Worm (Caenorhabditis elegans) whole organism, late embryonic: Measurements from ENCODE around the gene ZK218.11.

ENCODE experiments used
- F13H6.1 ChIP-seq: sonication (generic microtip); optimal IDR thresholded peaks from 2 replicates; lab custom pipeline; 2016; ENCODE audit warnings: missing genetic modification characterization, missing compliant biosample characterization
- K02D7.2 ChIP-seq: sonication (generic microtip); optimal IDR thresholded peaks from 2 replicates; lab custom pipeline; 2017; ENCODE audit warnings: mild to moderate bottlenecking, missing genetic modification characterization, missing compliant biosample characterization
- K09A11.1 ChIP-seq: sonication (generic microtip); optimal IDR thresholded peaks from 2 replicates; lab custom pipeline; 2017; ENCODE audit warnings: antibody characterized with exemption, mild to moderate bottlenecking, missing genetic modification characterization, missing compliant biosample characterization; ENCODE audit not compliant: insufficient read depth
- T23F11.4 ChIP-seq: fragments of 200-800 bp; sonication (Bioruptor generic); optimal IDR thresholded peaks from 2 replicates; lab custom pipeline; 2018; ENCODE audit warnings: mild to moderate bottlenecking, missing genetic modification characterization, missing compliant biosample characterization
- ahr-1 ChIP-seq: sonication (generic microtip); optimal IDR thresholded peaks from 2 replicates; lab custom pipeline; 2016; ENCODE audit warnings: missing genetic modification characterization, missing compliant biosample characterization
- ceh-14 ChIP-seq: sonication (generic microtip); optimal IDR thresholded peaks from 2 replicates; lab custom pipeline; 2016; ENCODE audit warnings: missing genotype, missing genetic modification characterization, missing compliant biosample characterization
- ceh-18 ChIP-seq: sonication (generic microtip); optimal IDR thresholded peaks from 2 replicates; lab custom pipeline; 2016; ENCODE audit warnings: missing genetic modification characterization, missing compliant biosample characterization
- ceh-19 ChIP-seq: fragments of 200-800 bp; sonication (Bioruptor generic); optimal IDR thresholded peaks from 2 replicates; lab custom pipeline; 2018; ENCODE audit warnings: mild to moderate bottlenecking, missing genetic modification characterization, missing compliant biosample characterization
- ceh-2 ChIP-seq: sonication (generic microtip); optimal IDR thresholded peaks from 2 replicates; lab custom pipeline; 2016; ENCODE audit warnings: missing genotype, missing genetic modification characterization, missing compliant biosample characterization
- ceh-30 ChIP-seq: fragments of 150-350 bp; optimal IDR thresholded peaks from 2 replicates; lab custom pipeline; 2014; ENCODE audit warnings: missing biosample characterization, missing genetic modification characterization
- ceh-34 ChIP-seq: sonication (generic microtip); optimal IDR thresholded peaks from 2 replicates; lab custom pipeline; 2016; ENCODE audit warnings: mild to moderate bottlenecking, missing genetic modification characterization, missing compliant biosample characterization
- ceh-45 ChIP-seq: fragments of 200-800 bp; sonication (Bioruptor generic); IDR thresholded peaks from 2 replicates; pipeline ENCODE4 v1.3.6; 2022; ENCODE audit warnings: missing genetic modification reagents, missing genetic modification characterization, missing compliant biosample characterization
- ceh-9 ChIP-seq: sonication (generic microtip); optimal IDR thresholded peaks from 2 replicates; lab custom pipeline; 2016; ENCODE audit warnings: mild to moderate bottlenecking, missing genetic modification characterization, inconsistent platforms, missing compliant biosample characterization
- dmd-4 ChIP-seq: sonication (generic microtip); optimal IDR thresholded peaks from 2 replicates; lab custom pipeline; 2016; ENCODE audit warnings: borderline replicate concordance, missing genetic modification characterization, missing compliant biosample characterization
- dve-1 ChIP-seq: sonication (generic microtip); optimal IDR thresholded peaks from 2 replicates; lab custom pipeline; 2017; ENCODE audit warnings: antibody characterized with exemption, mild to moderate bottlenecking, missing genetic modification characterization, missing compliant biosample characterization
- elt-2 ChIP-seq: sonication (generic microtip); optimal IDR thresholded peaks from 2 replicates; lab custom pipeline; 2016; ENCODE audit warnings: missing genetic modification reagents, missing genetic modification characterization, missing compliant biosample characterization
- elt-4 ChIP-seq: sonication (generic microtip); optimal IDR thresholded peaks from 2 replicates; lab custom pipeline; 2016; ENCODE audit warnings: missing genetic modification characterization, missing compliant biosample characterization
- ets-4 ChIP-seq: sonication (generic microtip); optimal IDR thresholded peaks from 2 replicates; lab custom pipeline; 2016; ENCODE audit warnings: missing genetic modification characterization, missing compliant biosample characterization
- eyg-1 ChIP-seq: sonication (generic microtip); optimal IDR thresholded peaks from 2 replicates; lab custom pipeline; 2016; ENCODE audit warnings: missing genotype, missing genetic modification characterization, missing compliant biosample characterization
- hlh-15 ChIP-seq: sonication (generic microtip); optimal IDR thresholded peaks from 2 replicates; lab custom pipeline; 2016; ENCODE audit warnings: missing genetic modification characterization, missing compliant biosample characterization
- hlh-30 ChIP-seq: sonication (generic microtip); optimal IDR thresholded peaks from 2 replicates; lab custom pipeline; 2017; ENCODE audit warnings: antibody characterized with exemption, missing genetic modification characterization, missing compliant biosample characterization; ENCODE audit not compliant: insufficient read depth
- hlh-6 ChIP-seq: sonication (generic microtip); optimal IDR thresholded peaks from 2 replicates; lab custom pipeline; 2016; ENCODE audit warnings: missing genotype, missing genetic modification characterization, missing compliant biosample characterization
- hlh-8 ChIP-seq: sonication (generic microtip); optimal IDR thresholded peaks from 2 replicates; lab custom pipeline; 2016; ENCODE audit warnings: missing genotype, missing genetic modification characterization, missing compliant biosample characterization
- lim-6 ChIP-seq: sonication (generic microtip); optimal IDR thresholded peaks from 2 replicates; lab custom pipeline; 2016; ENCODE audit warnings: missing genetic modification characterization, missing compliant biosample characterization
- lin-11 ChIP-seq: fragments of 200-800 bp; sonication (Bioruptor generic); optimal IDR thresholded peaks from 2 replicates; lab custom pipeline; 2018; ENCODE audit warnings: mild to moderate bottlenecking, missing genetic modification characterization, missing compliant biosample characterization
- mec-3 ChIP-seq: sonication (generic microtip); optimal IDR thresholded peaks from 2 replicates; lab custom pipeline; 2016; ENCODE audit warnings: borderline replicate concordance, missing genetic modification characterization, missing compliant biosample characterization
- nhr-11 ChIP-seq: fragments of 150-350 bp; optimal IDR thresholded peaks from 2 replicates; lab custom pipeline; 2014; ENCODE audit warnings: missing biosample characterization, missing genetic modification characterization
- npax-4 ChIP-seq: sonication (generic microtip); optimal IDR thresholded peaks from 2 replicates; lab custom pipeline; 2016; ENCODE audit warnings: missing genetic modification characterization, missing compliant biosample characterization
- pag-3 ChIP-seq: sonication (generic microtip); optimal IDR thresholded peaks from 2 replicates; lab custom pipeline; 2016; ENCODE audit warnings: missing compliant biosample characterization, missing genetic modification characterization, borderline replicate concordance
- pros-1 ChIP-seq: fragments of 150-350 bp; optimal IDR thresholded peaks from 2 replicates; lab custom pipeline; 2014; ENCODE audit warnings: missing biosample characterization, missing genetic modification reagents, missing genetic modification characterization
- tbx-2 ChIP-seq: sonication (generic microtip); optimal IDR thresholded peaks from 2 replicates; lab custom pipeline; 2016; ENCODE audit warnings: missing genetic modification characterization, missing compliant biosample characterization
- ttx-3 ChIP-seq: sonication (generic microtip); optimal IDR thresholded peaks from 2 replicates; lab custom pipeline; 2016; ENCODE audit warnings: missing genetic modification reagents, missing genetic modification characterization, missing compliant biosample characterization
- unc-3 ChIP-seq, 2 experiments: fragments of 200-800 bp in 1 of 2; sonication (Bioruptor generic) in 1 of 2; sonication (generic microtip) in 1 of 2; conservative IDR thresholded peaks in 1 of 2; optimal IDR thresholded peaks in 1 of 2; 2 replicates each; pipeline versions ENCODE4 v1.3.6 to Lab custom; 2016 to 2022; ENCODE audit warnings: missing compliant biosample characterization in 2 of 2, missing genetic modification characterization in 2 of 2, missing genetic modification reagents in 1 of 2
- unc-42 ChIP-seq: sonication (generic microtip); optimal IDR thresholded peaks from 2 replicates; lab custom pipeline; 2016; ENCODE audit warnings: missing genotype, missing genetic modification characterization, missing compliant biosample characterization
- unc-55 ChIP-seq: sonication (generic microtip); optimal IDR thresholded peaks from 2 replicates; lab custom pipeline; 2017; ENCODE audit warnings: missing biosample characterization, missing genetic modification reagents, missing genetic modification characterization
- unc-86 ChIP-seq: sonication (generic microtip); optimal IDR thresholded peaks from 2 replicates; lab custom pipeline; 2016; ENCODE audit warnings: missing genetic modification characterization, missing compliant biosample characterization
- zip-5 ChIP-seq: sonication (generic microtip); optimal IDR thresholded peaks from 2 replicates; lab custom pipeline; 2016; ENCODE audit warnings: missing genetic modification characterization, missing compliant biosample characterization

ZK218.11 gene

DNA sequence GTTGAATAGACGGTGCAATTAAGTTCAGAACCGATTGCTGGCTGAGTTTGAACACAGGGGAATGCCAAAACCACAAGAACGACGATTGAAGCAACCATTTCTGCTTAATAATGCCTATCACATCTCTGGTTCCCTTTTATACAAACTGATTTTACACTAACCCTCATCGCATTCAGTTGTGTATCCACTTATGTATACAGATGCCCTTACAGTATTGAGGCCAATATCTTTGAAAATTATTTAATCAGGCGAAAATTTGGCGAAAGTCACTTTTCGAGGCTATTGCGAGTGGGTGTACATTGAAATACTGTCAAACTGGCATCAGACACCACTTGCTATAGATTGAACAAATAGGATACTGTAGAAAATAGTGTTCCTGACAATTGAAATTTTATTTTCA lies 9.5 kb downstream of the ZK218.11 start, which contains the start of the genes ZK218.3 and ZK218.4:
Gene ZK218.3 (minus strand): TSS at position 101 of the 400 bp plus-strand sequence.
Gene ZK218.4 (plus strand): TSS at position 186 of the 400 bp plus-strand sequence.
- TF ChIP-seq nhr-11 (tag; lab: Kevin White, UChicago) (no peak), ttx-3 (no peak), elt-2 (tag; lab: Kevin White, UChicago) (no peak), T23F11.4 (no peak), pag-3 (no peak), ceh-45 (GFP tag; lab: Robert Waterston, UW) (no peak), mec-3 (no peak)

DNA sequence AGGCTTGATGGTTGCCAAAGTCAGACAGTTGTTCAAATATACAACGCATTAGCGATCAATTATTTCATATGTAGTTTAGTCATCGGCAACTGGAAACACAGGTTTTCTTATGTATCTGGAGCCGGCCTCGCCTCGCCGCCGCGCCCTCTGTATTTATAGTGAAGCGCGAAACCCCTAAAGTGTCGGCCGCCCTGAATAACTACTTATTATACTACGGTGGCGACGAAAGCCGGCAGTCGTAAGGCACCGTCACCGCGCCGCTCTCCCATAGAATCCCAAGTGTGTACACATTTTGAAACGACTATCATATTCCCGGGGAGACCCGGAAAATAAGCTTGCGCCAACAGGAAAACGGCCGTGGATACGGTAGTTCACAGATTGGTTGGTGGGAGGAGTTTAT lies 13.6 kb downstream of the ZK218.11 start:
- TF ChIP-seq hlh-30 (tag; lab: Kevin White, UChicago) (no peak), hlh-8 (tag; lab: Kevin White, UChicago) (no peak), F13H6.1 (tag; lab: Kevin White, UChicago) (no peak)

DNA sequence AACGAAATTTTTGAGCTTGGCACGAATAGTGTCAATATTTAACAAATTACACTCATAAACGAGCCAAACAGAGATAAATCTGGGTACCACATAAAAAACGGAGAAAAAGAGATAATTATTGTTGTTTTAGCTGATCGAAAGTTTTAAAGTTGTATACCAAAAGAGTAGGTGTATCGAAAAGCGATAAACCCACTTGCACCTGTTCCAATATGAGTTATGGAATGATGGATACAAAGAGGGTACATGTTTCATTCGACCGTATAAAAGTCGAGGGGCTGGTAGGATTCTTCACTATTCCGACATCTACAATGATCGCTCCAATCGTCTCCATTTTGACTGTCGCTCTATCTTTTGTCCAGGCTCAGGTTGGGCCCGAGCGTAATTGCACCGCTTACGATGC lies 15.9 kb downstream of the ZK218.11 start, which contains the start of gene ZK218.1:
Gene ZK218.1 (plus strand): TSS at position 301 of the 400 bp plus-strand sequence.
- TF ChIP-seq mec-3 = no peak

DNA sequence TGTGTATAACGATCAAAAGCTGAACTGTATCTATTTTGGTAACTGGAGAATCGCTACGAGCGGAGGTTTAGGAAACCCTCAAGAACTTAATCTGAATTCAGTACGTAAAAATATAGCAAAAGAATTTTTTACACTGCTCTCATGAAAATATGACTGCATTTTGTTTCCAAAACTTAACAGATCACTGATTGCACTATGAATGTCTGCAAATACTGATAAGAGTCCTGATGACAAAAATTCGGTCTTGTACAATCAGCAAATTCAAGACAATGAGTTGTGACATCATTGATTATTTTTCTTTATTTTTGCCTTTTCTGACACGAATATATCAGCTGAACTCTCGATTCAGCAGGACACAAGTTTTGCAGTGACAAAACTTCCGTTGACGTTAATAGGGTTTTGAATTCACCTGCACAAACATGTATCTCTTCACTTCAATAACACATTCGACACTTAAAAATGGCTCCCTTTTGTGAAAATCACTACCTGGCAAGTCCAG lies 18.2 kb downstream of the ZK218.11 start, which contains the start of gene srh-237:
Gene srh-237 (plus strand): TSS at position 449 of the 499 bp plus-strand sequence.
- TF ChIP-seq hlh-15 (tag; lab: Kevin White, UChicago) = no peak

DNA sequence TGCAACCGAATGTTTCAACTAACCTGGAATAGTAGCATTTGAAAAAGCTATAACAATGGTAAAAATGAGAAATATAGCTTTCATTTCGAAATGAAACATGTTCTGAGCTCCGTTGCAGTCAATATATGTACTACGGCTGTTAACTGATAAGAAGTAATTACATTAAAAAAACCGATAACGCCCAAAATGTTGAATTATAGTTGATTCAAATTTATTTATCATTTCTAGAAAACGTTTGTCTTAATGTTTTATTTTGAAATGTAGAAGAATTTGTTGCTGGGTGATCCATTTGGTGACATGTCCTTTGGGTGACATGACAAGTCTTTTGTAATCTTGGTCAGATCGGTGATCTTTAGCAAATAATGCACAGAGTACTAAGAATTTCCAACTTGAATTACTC lies 18.9 kb downstream of the ZK218.11 start, which contains the start of gene T05E12.6:
Gene T05E12.6 (minus strand): TSS at position 101 of the 400 bp plus-strand sequence.
- TF ChIP-seq npax-4 (no peak), eyg-1 (no peak), ceh-9 (tag; lab: Kevin White, UChicago) (no peak), pros-1 (tag; lab: Kevin White, UChicago) (no peak), elt-4 (tag; lab: Kevin White, UChicago) (no peak), unc-42 (no peak), unc-86 (tag; lab: Kevin White, UChicago) (no peak), ttx-3 (no peak), unc-55 (GFP tag; lab: Kevin White, UChicago) (no peak), dve-1 (no peak), dmd-4 (tag; lab: Kevin White, UChicago) (no peak), ahr-1 (tag; lab: Kevin White, UChicago) (no peak), hlh-6 (tag; lab: Kevin White, UChicago) (no peak), lim-6 (no peak), ceh-14 (tag; lab: Kevin White, UChicago) (no peak), K09A11.1 (tag; lab: Kevin White, UChicago) (no peak)

DNA sequence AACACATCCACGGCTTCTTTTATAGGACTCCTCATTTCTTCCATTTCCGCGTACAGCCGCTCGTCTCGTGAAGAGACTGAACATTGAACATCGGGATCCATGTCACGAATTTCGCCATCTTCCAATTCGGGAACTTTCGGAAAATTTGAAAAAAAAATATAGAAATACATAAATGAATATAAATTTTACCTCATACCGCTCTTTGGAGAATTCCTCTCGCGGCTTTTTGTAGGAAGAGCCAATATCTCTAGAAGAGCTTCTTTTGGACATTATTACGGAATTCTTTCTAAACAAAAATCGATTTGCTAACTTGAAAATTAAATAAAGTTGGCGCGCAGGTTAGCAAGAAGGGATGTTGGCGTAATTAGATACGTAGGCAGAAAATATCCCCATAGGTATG lies 25.5 kb downstream of the ZK218.11 start, which contains the start of gene T05E12.9:
Gene T05E12.9 (minus strand): TSS at position 101 of the 400 bp plus-strand sequence.
- TF ChIP-seq zip-5 (tag; lab: Kevin White, UChicago) = no peak
- TF ChIP-seq ceh-30 = no peak
- no peak for TF ChIP-seq ceh-2
- TF ChIP-seq ceh-18 (tag; lab: Kevin White, UChicago) = no peak
- TF ChIP-seq unc-3 (GFP tag; conservative IDR thresholded peaks at IDR 0.05; lab: Robert Waterston, UW) = no peak
- TF ChIP-seq unc-3 (tag; optimal IDR thresholded peaks at IDR 0.05; lab: Kevin White, UChicago) = no peak
- TF ChIP-seq K02D7.2 (tag; lab: Kevin White, UChicago) = no peak
- TF ChIP-seq lin-11 (tag; lab: Kevin White, UChicago) = no peak
- no peak for TF ChIP-seq ceh-34 (tag; lab: Kevin White, UChicago)
- TF ChIP-seq ceh-19 (GFP tag; lab: Kevin White, UChicago) = no peak
- TF ChIP-seq tbx-2 (tag; lab: Kevin White, UChicago) = no peak
- no peak for TF ChIP-seq ets-4 (tag; lab: Kevin White, UChicago)
- TF ChIP-seq hlh-30 (tag; lab: Kevin White, UChicago) = no peak
- no peak for TF ChIP-seq mec-3
- TF ChIP-seq ceh-45 (GFP tag; lab: Robert Waterston, UW) = no peak
